Fruit fly (Drosophila melanogaster): ENCODE results near the gene CG33333.

Gene CG33333

DNA sequence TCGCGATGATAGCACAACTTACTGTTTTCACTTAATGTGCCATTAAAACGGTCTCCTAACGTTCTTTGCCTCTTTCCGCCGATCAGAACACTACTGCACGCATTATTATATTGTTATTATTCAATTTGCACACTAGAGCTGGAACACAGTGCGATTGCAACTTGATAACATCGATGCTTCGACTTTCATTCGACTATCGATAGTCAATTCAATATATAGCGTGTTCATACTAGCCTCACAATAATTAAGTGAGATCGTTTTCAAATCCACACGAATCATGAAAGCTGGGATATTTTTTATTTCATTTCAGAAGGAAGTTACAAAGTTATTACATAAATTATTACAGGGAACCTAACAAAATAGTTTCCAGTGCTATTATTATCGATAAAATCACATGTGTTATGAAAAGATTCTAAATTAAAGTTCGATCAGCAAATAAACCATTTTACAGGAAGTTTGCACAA, 15.9 kb upstream of the CG33333 start:
- TF ChIP-seq insv (optimal IDR thresholded peaks at IDR 0.05), result no peak

DNA sequence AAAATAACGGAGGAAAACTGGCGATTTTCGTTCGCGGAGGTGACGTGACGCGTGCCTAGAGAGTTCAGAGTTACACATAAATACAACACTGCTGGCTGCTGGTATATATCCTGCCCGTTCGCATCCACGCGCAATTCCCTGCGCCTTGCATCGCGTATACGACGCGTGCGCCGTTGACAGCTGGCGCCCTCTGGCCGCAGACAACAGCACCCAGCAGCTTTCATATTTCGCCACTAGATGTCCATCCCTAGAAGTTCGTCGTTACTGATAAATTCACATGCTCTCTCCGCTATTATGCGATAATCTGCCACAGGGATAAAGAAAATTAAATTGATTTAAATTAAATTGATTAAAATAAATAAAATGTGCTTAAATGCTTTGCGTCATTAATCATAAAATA, 14.8 kb upstream of the CG33333 start, which contains the start of gene Sur-8:
Sur-8 (minus strand) TSS at position 82 of the 400 bp plus-strand sequence.
- no peak for TF ChIP-seq Myc (optimal IDR thresholded peaks at IDR 0.05)

DNA sequence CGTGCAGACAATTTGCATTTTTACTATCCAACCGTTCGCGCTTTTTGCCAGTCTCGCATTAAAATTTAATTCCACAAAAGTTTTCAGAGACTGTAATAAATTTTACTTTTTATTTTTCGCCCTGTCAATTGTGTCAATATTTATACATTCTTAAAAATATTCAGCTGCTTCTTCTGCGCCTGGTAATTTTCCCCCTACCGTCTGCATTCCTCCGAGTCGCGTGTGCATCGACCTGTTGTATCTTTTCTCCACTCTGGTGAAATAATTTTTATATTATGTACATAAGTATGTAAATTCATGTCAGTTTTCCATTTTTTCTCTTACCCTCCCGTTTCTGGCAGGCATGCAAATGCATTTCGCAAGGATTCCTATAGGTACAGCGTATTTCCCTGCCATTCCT, 14.1 kb upstream of the CG33333 start, which contains the start of gene CG34279:
CG34279 (minus strand) TSS at position 101 of the 400 bp plus-strand sequence.
- no peak for TF ChIP-seq ttk (optimal IDR thresholded peaks at IDR 0.05)
- TF ChIP-seq insv (optimal IDR thresholded peaks at IDR 0.05), result no peak
- no peak for TF ChIP-seq Sin3A (optimal IDR thresholded peaks at IDR 0.05)
- TF ChIP-seq psq (optimal IDR thresholded peaks at IDR 0.05), result no peak
- no peak for TF ChIP-seq Myc (optimal IDR thresholded peaks at IDR 0.05)
- TF ChIP-seq h (optimal IDR thresholded peaks at IDR 0.05), result no peak

DNA sequence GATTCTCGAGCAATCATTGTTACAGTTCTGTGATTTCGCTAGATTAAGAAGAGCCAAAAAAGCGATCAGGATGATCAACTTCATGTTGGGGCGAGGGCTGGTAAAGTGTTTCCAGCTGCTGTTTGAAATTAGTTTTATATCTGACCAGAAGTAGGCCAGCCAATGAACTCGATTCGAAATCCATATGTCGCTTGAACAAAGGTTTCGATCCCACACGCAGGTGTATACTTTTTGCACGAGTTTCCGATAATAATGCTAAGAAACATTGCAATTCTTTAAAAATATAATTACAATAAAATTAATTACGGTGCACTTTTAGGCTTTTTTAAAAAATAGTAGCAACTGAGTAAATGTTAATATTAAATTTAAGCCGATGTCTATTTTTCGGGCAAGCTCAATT, 13.6 kb upstream of the CG33333 start, which contains the start of gene CG34280:
CG34280 (minus strand) TSS at position 101 of the 400 bp plus-strand sequence.
- no peak for TF ChIP-seq Myc (optimal IDR thresholded peaks at IDR 0.05)
- TF ChIP-seq insv (optimal IDR thresholded peaks at IDR 0.05), result no peak
- no peak for TF ChIP-seq Sin3A (optimal IDR thresholded peaks at IDR 0.05)

DNA sequence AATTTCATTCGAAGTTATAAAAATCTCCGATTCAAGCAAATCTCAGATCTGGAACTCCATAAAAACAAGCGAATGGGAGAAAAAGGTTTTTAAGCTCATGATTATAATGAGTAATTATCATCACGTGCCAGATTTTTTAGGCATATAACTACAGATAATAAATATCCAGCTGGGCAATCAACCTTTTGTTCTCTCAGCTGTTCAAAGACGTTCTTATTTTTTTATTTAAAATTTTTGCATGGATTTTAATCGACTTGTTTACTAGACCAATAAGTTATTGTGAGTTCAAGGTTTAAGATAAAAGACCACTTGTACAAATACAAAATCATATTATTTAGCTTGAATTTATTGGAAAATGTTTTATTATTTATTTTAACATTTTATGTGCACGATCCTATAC, 13.1 kb upstream of the CG33333 start:
- TF ChIP-seq h (optimal IDR thresholded peaks at IDR 0.05), result no peak
- TF ChIP-seq Sin3A (optimal IDR thresholded peaks at IDR 0.05), result no peak

DNA sequence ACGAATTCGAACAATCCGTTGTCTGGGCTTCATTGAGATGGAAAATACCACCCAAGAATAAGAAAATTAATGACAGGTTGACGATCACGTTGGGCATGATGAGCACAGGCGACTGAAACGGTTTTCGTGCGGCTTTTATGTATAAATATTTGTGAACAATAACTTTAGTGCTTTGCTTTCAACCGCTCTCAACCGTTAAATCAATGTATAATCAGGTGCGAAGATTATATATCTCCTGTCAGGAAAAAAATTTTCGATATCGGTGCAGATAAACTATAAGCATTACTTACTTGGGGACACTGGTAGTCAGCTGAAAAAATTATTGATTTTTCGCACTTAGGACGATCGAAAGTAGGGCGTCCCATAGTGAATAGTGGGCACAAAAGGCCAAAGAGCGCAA, 12.3 kb upstream of the CG33333 start, which contains the start of gene CG42823:
CG42823 (minus strand) TSS at position 101 of the 400 bp plus-strand sequence.
- TF ChIP-seq Myc (optimal IDR thresholded peaks at IDR 0.05) (no peak), Sin3A (optimal IDR thresholded peaks at IDR 0.05) (no peak), ttk (optimal IDR thresholded peaks at IDR 0.05) (no peak), h (optimal IDR thresholded peaks at IDR 0.05) (no peak), insv (optimal IDR thresholded peaks at IDR 0.05) (no peak), psq (optimal IDR thresholded peaks at IDR 0.05) (no peak)

DNA sequence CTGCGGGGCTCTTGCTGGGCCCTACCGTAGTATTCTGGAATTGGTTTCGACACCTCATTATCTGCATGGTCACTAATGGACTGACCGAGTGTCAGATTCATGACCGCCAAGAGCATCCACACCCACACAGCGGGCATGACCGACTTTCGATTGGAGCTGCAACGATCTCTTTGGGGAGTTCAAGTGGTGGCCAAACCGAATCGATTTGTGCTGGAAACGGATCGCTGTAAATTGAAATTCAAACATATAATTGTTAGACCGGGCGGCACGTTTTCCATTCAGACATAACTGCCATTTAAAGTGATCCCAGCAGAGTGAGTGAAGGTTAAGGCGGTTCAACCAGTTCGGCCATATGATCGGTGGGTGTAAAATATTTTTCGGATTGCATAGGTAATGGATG, 10.9 kb upstream of the CG33333 start, which contains the start of the genes CG42824 and CG42798:
CG42824 (minus strand) TSS at position 101 of the 400 bp plus-strand sequence.
CG42798 (plus strand) TSS at position 268 of the 400 bp plus-strand sequence.
- TF ChIP-seq insv (optimal IDR thresholded peaks at IDR 0.05) (no peak), Myc (optimal IDR thresholded peaks at IDR 0.05) (no peak), psq (optimal IDR thresholded peaks at IDR 0.05) (no peak), Sin3A (optimal IDR thresholded peaks at IDR 0.05) (no peak), ttk (optimal IDR thresholded peaks at IDR 0.05) (no peak), h (optimal IDR thresholded peaks at IDR 0.05) (no peak)

DNA sequence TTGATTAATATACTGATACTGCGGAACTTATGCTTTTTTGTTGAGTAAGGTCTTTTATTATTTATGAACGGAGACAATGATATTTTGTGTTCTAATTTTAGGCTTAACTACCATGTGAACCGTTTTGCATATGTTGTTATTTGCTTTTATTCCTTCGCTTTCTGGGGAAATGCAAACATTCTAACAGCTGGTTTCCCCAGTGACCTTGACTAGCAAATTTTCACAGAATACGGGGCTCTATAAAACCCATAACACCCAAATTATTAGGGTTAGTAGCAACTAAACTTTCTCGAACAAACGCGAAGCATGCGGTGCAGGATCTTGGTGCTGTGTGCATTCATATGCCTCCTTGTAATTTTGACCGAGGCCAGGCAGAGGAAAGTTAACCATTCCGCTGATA, 9.7 kb upstream of the CG33333 start, which contains the start of gene CG17283:
CG17283 (plus strand) TSS at position 301 of the 400 bp plus-strand sequence.
- no peak for TF ChIP-seq h (optimal IDR thresholded peaks at IDR 0.05)
- TF ChIP-seq ttk (optimal IDR thresholded peaks at IDR 0.05), result no peak
- no peak for TF ChIP-seq psq (optimal IDR thresholded peaks at IDR 0.05)
- no peak for TF ChIP-seq Sin3A (optimal IDR thresholded peaks at IDR 0.05)
- no peak for TF ChIP-seq insv (optimal IDR thresholded peaks at IDR 0.05)
- TF ChIP-seq Myc (optimal IDR thresholded peaks at IDR 0.05), result no peak

DNA sequence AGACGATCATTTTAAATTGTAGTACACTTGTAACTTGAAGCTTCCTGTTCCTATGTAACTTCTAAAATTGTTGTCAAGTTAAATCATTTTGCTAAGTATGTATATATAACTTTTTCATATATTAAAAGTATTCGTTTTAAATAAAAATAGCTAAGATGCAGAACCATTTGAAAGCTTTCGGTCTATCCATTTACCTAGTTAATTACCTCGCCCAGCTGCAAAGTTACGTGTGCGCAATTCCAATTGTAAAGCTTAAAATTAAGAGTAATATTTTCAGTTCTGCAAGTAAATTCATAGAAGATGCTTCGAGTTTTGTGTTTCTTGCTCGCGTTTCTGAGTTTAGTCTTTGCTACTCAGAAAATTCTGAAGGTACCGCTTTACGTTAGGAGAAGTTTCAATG, 7.9 kb upstream of the CG33333 start, which contains the start of gene CG5860:
CG5860 (plus strand) TSS at position 301 of the 400 bp plus-strand sequence.
- TF ChIP-seq Sin3A (optimal IDR thresholded peaks at IDR 0.05) (no peak), ttk (optimal IDR thresholded peaks at IDR 0.05) (no peak), Myc (optimal IDR thresholded peaks at IDR 0.05) (no peak), h (optimal IDR thresholded peaks at IDR 0.05) (no peak), insv (optimal IDR thresholded peaks at IDR 0.05) (no peak), psq (optimal IDR thresholded peaks at IDR 0.05) (no peak)

DNA sequence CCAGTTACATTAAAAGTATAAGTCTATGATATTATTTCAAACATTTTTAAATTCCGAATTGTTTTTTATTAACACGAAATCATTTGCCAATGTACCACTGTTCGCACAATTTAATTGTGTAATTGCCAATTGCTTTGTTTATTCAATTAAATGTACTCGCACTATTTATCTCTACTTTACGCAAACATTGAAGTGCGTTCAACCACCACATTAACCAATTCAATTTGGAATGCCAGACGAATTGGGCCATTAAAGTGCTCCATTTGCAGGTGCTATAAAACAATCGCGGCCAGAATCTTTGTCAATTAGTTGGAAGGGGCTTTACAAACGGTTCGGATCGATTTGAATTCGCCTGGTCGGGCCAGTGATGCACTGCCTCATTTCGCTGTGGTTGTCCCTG, 6.5 kb upstream of the CG33333 start, which contains the start of gene CG5863:
CG5863 (plus strand) TSS at position 301 of the 400 bp plus-strand sequence.
- TF ChIP-seq insv (optimal IDR thresholded peaks at IDR 0.05), result no peak
- no peak for TF ChIP-seq ttk (optimal IDR thresholded peaks at IDR 0.05)
- TF ChIP-seq Sin3A (optimal IDR thresholded peaks at IDR 0.05), result no peak
- TF ChIP-seq Myc (optimal IDR thresholded peaks at IDR 0.05), result no peak
- TF ChIP-seq h (optimal IDR thresholded peaks at IDR 0.05), result no peak
- TF ChIP-seq psq (optimal IDR thresholded peaks at IDR 0.05), result no peak

DNA sequence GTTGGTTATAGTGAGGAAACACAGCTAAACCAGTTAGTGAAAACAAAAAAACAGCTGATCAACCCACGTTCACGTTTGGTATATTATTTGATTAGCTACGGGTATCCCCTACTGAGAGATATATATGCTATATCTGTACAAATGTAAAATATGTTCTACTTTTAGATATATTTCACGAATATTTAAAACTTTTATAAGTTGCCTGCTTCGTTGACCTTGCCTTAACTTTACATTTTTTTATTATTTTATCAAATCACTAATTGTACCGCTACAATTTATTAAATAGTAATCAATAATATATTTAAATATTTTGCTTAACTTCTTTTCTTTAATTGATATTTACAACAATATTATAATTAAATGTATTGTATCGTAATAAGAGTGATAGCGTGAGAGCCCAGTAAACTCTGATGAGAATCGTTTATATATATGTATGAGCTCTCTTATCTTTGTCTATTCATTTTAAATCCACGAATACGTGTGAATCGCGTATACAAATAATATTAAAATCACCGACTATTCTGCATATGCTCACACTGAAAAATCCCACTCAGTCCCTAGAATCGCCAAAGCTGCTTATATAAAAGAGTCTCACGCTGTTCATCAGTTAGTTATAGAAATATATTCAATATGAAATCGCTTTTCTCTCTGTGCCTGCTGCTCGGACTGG, 4.7 kb upstream of the CG33333 start, which contains the start of gene CG42821:
CG42821 (plus strand) TSS at position 620 of the 670 bp plus-strand sequence.
- TF ChIP-seq Sin3A (optimal IDR thresholded peaks at IDR 0.05) (no peak), insv (optimal IDR thresholded peaks at IDR 0.05) (no peak), Myc (optimal IDR thresholded peaks at IDR 0.05) (no peak), ttk (optimal IDR thresholded peaks at IDR 0.05) (no peak), h (optimal IDR thresholded peaks at IDR 0.05) (no peak), psq (optimal IDR thresholded peaks at IDR 0.05) (no peak)

DNA sequence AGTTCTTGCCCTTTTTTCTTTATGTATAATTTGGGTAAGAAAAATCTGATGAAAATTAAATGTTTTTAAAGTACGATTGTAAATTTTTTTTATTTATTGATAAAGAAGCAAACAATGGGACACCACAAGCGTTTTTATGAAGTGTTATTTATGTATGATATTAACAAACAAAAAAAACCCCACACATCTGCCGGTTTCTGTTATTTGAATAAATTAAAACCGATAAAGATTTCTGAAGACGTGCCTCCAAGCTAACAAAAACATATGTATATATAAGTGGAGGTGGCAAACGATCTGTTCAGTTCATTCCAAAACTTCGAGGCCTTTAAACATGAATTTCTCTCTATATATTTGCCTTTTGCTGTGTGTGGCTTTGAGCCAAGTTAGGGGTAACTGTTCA, 3.7 kb upstream of the CG33333 start, which contains the start of gene CG42822:
CG42822 (plus strand) TSS at position 301 of the 400 bp plus-strand sequence.
- TF ChIP-seq Sin3A (optimal IDR thresholded peaks at IDR 0.05) (no peak), h (optimal IDR thresholded peaks at IDR 0.05) (no peak), psq (optimal IDR thresholded peaks at IDR 0.05) (no peak), Myc (optimal IDR thresholded peaks at IDR 0.05) (no peak), ttk (optimal IDR thresholded peaks at IDR 0.05) (no peak), insv (optimal IDR thresholded peaks at IDR 0.05) (no peak)

DNA sequence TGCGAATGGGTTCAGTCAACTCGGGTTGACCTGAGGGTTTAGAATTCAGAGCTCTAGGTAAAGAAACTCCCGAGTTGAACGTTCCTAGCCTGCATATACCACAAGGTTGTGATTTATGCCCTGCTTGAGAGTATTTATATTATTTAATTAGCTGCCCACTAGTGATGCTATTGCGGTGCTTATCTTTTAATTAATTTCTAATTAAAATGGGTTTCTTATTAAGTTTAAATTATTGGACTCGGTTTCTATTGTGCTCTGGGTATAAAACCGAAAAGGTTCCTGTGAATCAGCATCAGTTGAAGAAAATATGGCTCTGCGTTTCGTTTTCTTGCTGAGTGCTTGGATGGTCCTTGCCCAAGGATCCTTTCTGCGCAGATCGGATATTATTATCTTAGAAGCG, 1.8 kb upstream of the CG33333 start, which contains the start of gene CG5866:
CG5866 (plus strand) TSS at position 301 of the 400 bp plus-strand sequence.
- no peak for TF ChIP-seq Sin3A (optimal IDR thresholded peaks at IDR 0.05)
- TF ChIP-seq Myc (optimal IDR thresholded peaks at IDR 0.05), result no peak
- TF ChIP-seq insv (optimal IDR thresholded peaks at IDR 0.05), result no peak
- no peak for TF ChIP-seq ttk (optimal IDR thresholded peaks at IDR 0.05)
- no peak for TF ChIP-seq psq (optimal IDR thresholded peaks at IDR 0.05)
- no peak for TF ChIP-seq h (optimal IDR thresholded peaks at IDR 0.05)
